Fruit fly (Drosophila melanogaster): ENCODE results near the gene CG15418.

- TF ChIP-seq ttk (optimal IDR thresholded peaks at IDR 0.05) (no peak), insv (optimal IDR thresholded peaks at IDR 0.05) (no peak), Myc (optimal IDR thresholded peaks at IDR 0.05) (no peak)
Observed at dm6 chr2L:3642148-3642920, 20.8 kb upstream of the CG15418 start.

Data from Kc167 (cell line).